Fruit fly (Drosophila melanogaster): ENCODE data around the gene Jhbp5.

dm6 chr3R:16023627-16024026 lies 22.3 kb downstream of the Jhbp5 start:
- TF ChIP-seq eg (GFP tag; IDR thresholded peaks at IDR 0.05) = no peak
- no peak for TF ChIP-seq CG1621 (tag; optimal IDR thresholded peaks at IDR 0.05)
- peak; percentile 1 for TF ChIP-seq Met (GFP tag; optimal IDR thresholded peaks at IDR 0.05)
- no peak for TF ChIP-seq CG6854 (GFP tag; optimal IDR thresholded peaks at IDR 0.05)
- no peak for TF ChIP-seq Hr4 (GFP tag; optimal IDR thresholded peaks at IDR 0.05)
- TF ChIP-seq CG10631 (GFP tag; optimal IDR thresholded peaks at IDR 0.05) = no peak
- no peak for TF ChIP-seq CG11294 (GFP tag; IDR thresholded peaks at IDR 0.05)
- TF ChIP-seq ss (GFP tag; optimal IDR thresholded peaks at IDR 0.05) = no peak
- TF ChIP-seq Eip93F (GFP tag; optimal IDR thresholded peaks at IDR 0.05) = no peak
- TF ChIP-seq Hr39 (GFP tag; optimal IDR thresholded peaks at IDR 0.05) = no peak
- TF ChIP-seq CG16779 (tag; optimal IDR thresholded peaks at IDR 0.05) = no peak

Measured in whole organism, prepupa.